Worm (Caenorhabditis elegans): ENCODE results near the gene F01G12.18.

The F01G12.18 gene

ce11 chrX:16445793-16446248, 47.6 kb upstream of the F01G12.18 start, which contains the start of gene twf-2 (continued):
- TF ChIP-seq sdc-2 (tag; optimal IDR thresholded peaks at IDR 0.05) (peak; percentile 88), pat-9 (tag; optimal IDR thresholded peaks at IDR 0.05) (peak; percentile 32), syd-9 (tag; optimal IDR thresholded peaks at IDR 0.05) (no peak), hlh-8 (tag; optimal IDR thresholded peaks at IDR 0.05) (peak; percentile 35), ceh-22 (tag; optimal IDR thresholded peaks at IDR 0.05) (no peak), tbx-7 (tag; optimal IDR thresholded peaks at IDR 0.05) (no peak), dmd-4 (tag; optimal IDR thresholded peaks at IDR 0.05; ENCODE audit: borderline replicate concordance) (peak; percentile 19), ztf-16 (tag; optimal IDR thresholded peaks at IDR 0.05) (peak; percentile 29), ets-4 (tag; optimal IDR thresholded peaks at IDR 0.05) (peak; percentile 35), che-1 (tag; optimal IDR thresholded peaks at IDR 0.05) (no peak), odd-2 (tag; optimal IDR thresholded peaks at IDR 0.05) (no peak), pqm-1 (tag; optimal IDR thresholded peaks at IDR 0.05) (no peak), ama-1 (optimal IDR thresholded peaks at IDR 0.05) (no peak), C08G9.2 (tag; optimal IDR thresholded peaks at IDR 0.05) (no peak), K09A11.1 (tag; optimal IDR thresholded peaks at IDR 0.05; ENCODE audit: insufficient read depth) (peak; percentile 3), unc-42 (tag; optimal IDR thresholded peaks at IDR 0.05) (peak; percentile 60), unc-55 (GFP tag; optimal IDR thresholded peaks at IDR 0.05) (peak; percentile 94), elt-2 (tag; optimal IDR thresholded peaks at IDR 0.05) (peak; percentile 50), nhr-232 (tag; optimal IDR thresholded peaks at IDR 0.05) (no peak), ceh-2 (tag; optimal IDR thresholded peaks at IDR 0.05) (peak; percentile 50), ceh-9 (tag; optimal IDR thresholded peaks at IDR 0.05) (no peak), tbx-2 (tag; optimal IDR thresholded peaks at IDR 0.05) (peak; percentile 49), ceh-34 (tag; optimal IDR thresholded peaks at IDR 0.05) (peak; percentile 67), ahr-1 (tag; optimal IDR thresholded peaks at IDR 0.05) (no peak), T23F11.4 (GFP tag; optimal IDR thresholded peaks at IDR 0.05) (no peak), elt-4 (tag; optimal IDR thresholded peaks at IDR 0.05) (no peak), ceh-14 (tag; optimal IDR thresholded peaks at IDR 0.05) (peak; percentile 42), pha-4 (tag; optimal IDR thresholded peaks at IDR 0.05) (no peak), npax-4 (tag; optimal IDR thresholded peaks at IDR 0.05) (no peak), ceh-45 (GFP tag; IDR thresholded peaks at IDR 0.05) (no peak)

DNA sequence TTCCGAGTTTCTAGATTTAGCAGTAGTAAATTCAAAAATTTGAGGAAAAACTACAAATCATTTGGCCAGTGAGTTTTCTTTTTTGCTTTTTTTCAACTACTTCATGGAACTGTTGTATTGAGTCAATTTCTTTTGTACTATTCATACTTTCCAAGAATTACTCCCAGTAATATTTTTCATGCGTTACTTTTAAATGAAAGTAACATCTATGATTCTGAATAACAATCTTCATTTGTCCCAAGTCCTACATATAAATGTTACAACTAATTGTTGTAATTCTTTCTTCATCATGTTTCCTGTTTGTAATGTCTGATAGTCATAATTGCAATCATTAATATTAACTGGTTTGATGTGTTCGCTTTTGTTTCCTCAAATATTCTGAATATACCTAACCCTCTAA, 45.4 kb upstream of the F01G12.18 start:
- TF ChIP-seq sox-4 (tag; optimal IDR thresholded peaks at IDR 0.05) = no peak
- no peak for TF ChIP-seq eyg-1 (tag; optimal IDR thresholded peaks at IDR 0.05)
- no peak for TF ChIP-seq ref-2 (tag; optimal IDR thresholded peaks at IDR 0.05)
- TF ChIP-seq K02D7.2 (tag; optimal IDR thresholded peaks at IDR 0.05) = no peak
- TF ChIP-seq ceh-6 (GFP tag; optimal IDR thresholded peaks at IDR 0.05) = no peak
- TF ChIP-seq pqm-1 (tag; optimal IDR thresholded peaks at IDR 0.05) = no peak
- TF ChIP-seq pax-1 (tag; optimal IDR thresholded peaks at IDR 0.05) = no peak
- TF ChIP-seq tbx-7 (tag; optimal IDR thresholded peaks at IDR 0.05) = no peak
- TF ChIP-seq pros-1 (tag; optimal IDR thresholded peaks at IDR 0.05) = no peak
- TF ChIP-seq hlh-8 (tag; optimal IDR thresholded peaks at IDR 0.05) = no peak
- no peak for TF ChIP-seq syd-9 (tag; optimal IDR thresholded peaks at IDR 0.05)
- TF ChIP-seq mec-3 (tag; optimal IDR thresholded peaks at IDR 0.05; ENCODE audit: borderline replicate concordance) = no peak
- no peak for TF ChIP-seq hlh-15 (tag; optimal IDR thresholded peaks at IDR 0.05)
- no peak for TF ChIP-seq ttx-3 (tag; optimal IDR thresholded peaks at IDR 0.05)

- TF ChIP-seq hlh-13 (GFP tag; optimal IDR thresholded peaks at IDR 0.05) (no peak), unc-55 (GFP tag; optimal IDR thresholded peaks at IDR 0.05) (no peak), K09A11.1 (tag; optimal IDR thresholded peaks at IDR 0.05; ENCODE audit: insufficient read depth) (no peak), che-1 (tag; optimal IDR thresholded peaks at IDR 0.05) (no peak), npax-4 (tag; optimal IDR thresholded peaks at IDR 0.05) (no peak), ceh-18 (tag; optimal IDR thresholded peaks at IDR 0.05) (no peak), pag-3 (tag; optimal IDR thresholded peaks at IDR 0.05; ENCODE audit: borderline replicate concordance) (no peak), hlh-15 (tag; optimal IDR thresholded peaks at IDR 0.05) (no peak), dmd-4 (tag; optimal IDR thresholded peaks at IDR 0.05; ENCODE audit: borderline replicate concordance) (no peak), pros-1 (tag; optimal IDR thresholded peaks at IDR 0.05) (no peak), ceh-24 (tag; optimal IDR thresholded peaks at IDR 0.05) (no peak), ets-4 (tag; optimal IDR thresholded peaks at IDR 0.05) (no peak), ceh-45 (GFP tag; IDR thresholded peaks at IDR 0.05) (no peak), pqm-1 (tag; optimal IDR thresholded peaks at IDR 0.05) (no peak), ceh-48 (tag; optimal IDR thresholded peaks at IDR 0.05) (no peak)
Measured at ce11 chrX:16440949-16441348, 42.7 kb upstream of the F01G12.18 start.
